Worm (Caenorhabditis elegans) whole organism, early embryonic: ENCODE results near the gene ZC506.1.

Experiments
- B0310.2 ChIP-seq: sonication (generic microtip); optimal IDR thresholded peaks from 2 replicates; lab custom pipeline; 2016; ENCODE audit warnings: mild to moderate bottlenecking, missing genetic modification characterization, missing compliant biosample characterization
- F13C5.2 ChIP-seq: sonication (generic microtip); optimal IDR thresholded peaks from 2 replicates; lab custom pipeline; 2017; ENCODE audit warnings: mild to moderate bottlenecking, missing genetic modification characterization, inconsistent platforms, missing compliant biosample characterization
- aly-1 ChIP-seq: sonication (generic microtip); optimal IDR thresholded peaks from 2 replicates; lab custom pipeline; 2016; ENCODE audit warnings: missing genetic modification characterization, missing compliant biosample characterization
- ama-1 ChIP-seq: fragments of 150-350 bp; optimal IDR thresholded peaks from 2 replicates; lab custom pipeline; 2014
- ceh-13 ChIP-seq: fragments of 200-800 bp; sonication (Bioruptor generic); optimal IDR thresholded peaks from 2 replicates; lab custom pipeline; 2018; ENCODE audit warnings: mild to moderate bottlenecking, missing genetic modification characterization, missing compliant biosample characterization
- ceh-36 ChIP-seq: sonication (generic microtip); optimal IDR thresholded peaks from 2 replicates; lab custom pipeline; 2016; ENCODE audit warnings: missing genetic modification characterization, inconsistent platforms, missing compliant biosample characterization
- ets-7 ChIP-seq: sonication (generic microtip); optimal IDR thresholded peaks from 2 replicates; lab custom pipeline; 2016; ENCODE audit warnings: missing genotype, missing genetic modification characterization, missing compliant biosample characterization
- flt-1 ChIP-seq: fragments of 200-800 bp; sonication (Bioruptor generic); IDR thresholded peaks from 2 replicates; pipeline ENCODE4 v1.3.6; 2022; ENCODE audit warnings: missing genetic modification characterization, missing compliant biosample characterization
- hmbx-1 ChIP-seq: sonication (generic microtip); optimal IDR thresholded peaks from 2 replicates; lab custom pipeline; 2016; ENCODE audit warnings: mild to moderate bottlenecking, missing genetic modification characterization, missing compliant biosample characterization
- hmg-4 ChIP-seq: fragments of 200-800 bp; sonication (Bioruptor generic); optimal IDR thresholded peaks from 2 replicates; lab custom pipeline; 2018; ENCODE audit warnings: mild to moderate bottlenecking, missing genetic modification characterization, missing compliant biosample characterization
- hnd-1 ChIP-seq: sonication (generic microtip); optimal IDR thresholded peaks from 2 replicates; lab custom pipeline; 2016; ENCODE audit warnings: missing genetic modification characterization, missing compliant biosample characterization
- pes-1 ChIP-seq: fragments of 200-800 bp; sonication (Bioruptor generic); IDR thresholded peaks from 2 replicates; pipeline ENCODE4 v1.3.6; 2022; ENCODE audit warnings: missing genetic modification reagents, missing genetic modification characterization, missing compliant biosample characterization
- scrt-1 ChIP-seq: fragments of 200-800 bp; sonication (Bioruptor generic); IDR thresholded peaks from 2 replicates; pipeline ENCODE4 v1.3.6; 2022; ENCODE audit warnings: missing genetic modification characterization, missing compliant biosample characterization
- sea-1 ChIP-seq: fragments of 200-800 bp; sonication (Bioruptor generic); conservative IDR thresholded peaks from 2 replicates; pipeline ENCODE4 v1.3.6; 2022; ENCODE audit warnings: missing genetic modification characterization, missing compliant biosample characterization
- tbx-11 ChIP-seq: fragments of 200-800 bp; sonication (Bioruptor generic); IDR thresholded peaks from 2 replicates; pipeline ENCODE4 v1.3.6; 2022; ENCODE audit warnings: missing genetic modification characterization, missing compliant biosample characterization
- tbx-37 ChIP-seq: fragments of 200-800 bp; sonication (Bioruptor generic); conservative IDR thresholded peaks from 2 replicates; pipeline ENCODE4 v1.3.6; 2022; ENCODE audit warnings: missing genetic modification reagents, missing genetic modification characterization, missing compliant biosample characterization
- tra-4 ChIP-seq: sonication (generic microtip); optimal IDR thresholded peaks from 2 replicates; lab custom pipeline; 2017; ENCODE audit warnings: missing genetic modification characterization, missing compliant biosample characterization

The ZC506.1 gene

DNA sequence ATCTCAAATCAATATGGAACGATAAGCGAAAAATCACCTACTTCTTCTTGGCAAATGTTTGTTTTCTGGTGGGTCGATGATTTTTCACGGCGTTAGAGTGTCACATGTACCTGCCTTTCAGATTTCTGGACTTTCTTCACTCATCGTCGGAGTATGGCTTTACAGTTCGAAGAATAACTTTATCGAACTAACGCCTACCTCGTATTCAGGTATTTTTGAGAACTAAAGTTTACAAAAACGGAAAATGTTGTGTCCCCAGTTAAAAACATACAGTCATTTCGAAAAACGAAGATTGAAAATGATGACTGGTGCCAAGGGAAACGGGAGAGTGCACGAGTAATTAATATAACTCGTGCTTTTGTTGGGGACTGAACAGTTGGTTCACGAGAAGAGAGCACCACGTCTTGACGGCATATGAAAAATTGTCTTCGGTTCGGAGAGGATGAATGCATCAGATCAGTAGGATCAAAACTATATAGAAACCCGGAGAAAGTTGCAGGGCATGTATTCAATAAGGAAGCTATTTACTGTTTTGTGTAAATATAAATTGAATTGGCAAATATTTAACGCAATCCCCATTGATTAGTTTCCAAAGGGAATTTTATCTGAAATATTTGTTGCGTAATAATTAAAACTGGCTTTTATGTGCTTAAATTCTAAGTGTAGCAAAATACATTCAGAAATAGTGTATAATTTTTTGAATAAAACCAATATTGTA is 25.3 kb upstream of the ZC506.1 start:
- TF ChIP-seq ceh-36 (tag; lab: Kevin White, UChicago) = no peak
- TF ChIP-seq tbx-37 (GFP tag; lab: Robert Waterston, UW) = no peak
- no peak for TF ChIP-seq B0310.2 (tag; lab: Kevin White, UChicago)
- TF ChIP-seq scrt-1 (GFP tag; lab: Robert Waterston, UW) = no peak
- no peak for TF ChIP-seq hnd-1 (tag; lab: Kevin White, UChicago)
- no peak for TF ChIP-seq hmbx-1 (tag; lab: Kevin White, UChicago)
- TF ChIP-seq aly-1 (tag; lab: Kevin White, UChicago) = no peak
- no peak for TF ChIP-seq tbx-11 (GFP tag; lab: Robert Waterston, UW)

DNA sequence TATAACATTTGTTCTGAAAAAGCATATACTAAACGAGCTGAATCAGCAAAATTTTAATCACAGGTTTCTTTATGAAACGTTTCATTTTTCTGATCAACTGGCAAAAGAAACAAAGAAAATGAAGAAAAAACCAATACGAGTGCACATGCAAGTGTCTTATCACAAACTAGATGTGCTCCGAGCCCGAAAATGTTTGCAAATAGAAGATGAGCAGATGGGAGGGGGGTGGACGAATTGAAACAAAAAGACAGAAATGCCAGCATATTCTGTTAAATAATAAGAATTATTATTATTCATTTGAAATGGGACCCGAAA is 24.8 kb upstream of the ZC506.1 start:
- no peak for TF ChIP-seq scrt-1 (GFP tag; lab: Robert Waterston, UW)
- TF ChIP-seq ceh-36 (tag; lab: Kevin White, UChicago) = no peak
- TF ChIP-seq pes-1 (GFP tag; lab: Robert Waterston, UW) = no peak
- TF ChIP-seq sea-1 (GFP tag; lab: Robert Waterston, UW) = no peak
- TF ChIP-seq hmbx-1 (tag; lab: Kevin White, UChicago) = no peak
- TF ChIP-seq hmg-4 (GFP tag; lab: Kevin White, UChicago) = no peak
- TF ChIP-seq tbx-37 (GFP tag; lab: Robert Waterston, UW) = no peak
- no peak for TF ChIP-seq hnd-1 (tag; lab: Kevin White, UChicago)

DNA sequence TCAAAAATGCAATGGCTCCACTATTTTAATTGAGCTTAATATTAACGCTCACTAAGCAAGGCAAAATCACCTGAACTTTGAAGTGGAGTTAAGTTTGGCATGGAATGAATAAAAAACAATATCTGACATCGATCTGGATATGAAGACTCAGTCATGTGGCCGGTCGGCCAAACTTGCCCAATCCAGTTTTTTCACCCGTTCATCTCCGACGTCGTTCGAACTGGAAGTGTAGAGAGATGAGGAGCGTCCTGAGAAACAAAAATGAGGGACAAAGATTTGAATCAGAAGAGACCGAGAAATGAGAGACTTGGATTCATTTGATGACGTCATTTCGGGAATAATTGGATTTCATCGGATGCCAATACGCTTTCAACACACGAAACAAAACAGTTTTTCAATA is 20.7 kb upstream of the ZC506.1 start:
- no peak for TF ChIP-seq hmbx-1 (tag; lab: Kevin White, UChicago)
- TF ChIP-seq ets-7 = no peak
- TF ChIP-seq scrt-1 (GFP tag; lab: Robert Waterston, UW) = no peak
- no peak for TF ChIP-seq F13C5.2 (tag; lab: Kevin White, UChicago)
- TF ChIP-seq pes-1 (GFP tag; lab: Robert Waterston, UW) = no peak
- no peak for TF ChIP-seq ama-1 (lab: Kevin White, UChicago)
- no peak for TF ChIP-seq aly-1 (tag; lab: Kevin White, UChicago)
- no peak for TF ChIP-seq flt-1 (GFP tag; lab: Robert Waterston, UW)
- TF ChIP-seq ceh-36 (tag; lab: Kevin White, UChicago) = no peak
- TF ChIP-seq tbx-11 (GFP tag; lab: Robert Waterston, UW) = no peak
- TF ChIP-seq ceh-13 (GFP tag; lab: Kevin White, UChicago) = no peak
- no peak for TF ChIP-seq sea-1 (GFP tag; lab: Robert Waterston, UW)
- no peak for TF ChIP-seq tra-4 (tag; lab: Kevin White, UChicago)
- no peak for TF ChIP-seq hmg-4 (GFP tag; lab: Kevin White, UChicago)
- no peak for TF ChIP-seq tbx-37 (GFP tag; lab: Robert Waterston, UW)
- no peak for TF ChIP-seq hnd-1 (tag; lab: Kevin White, UChicago)
- no peak for TF ChIP-seq B0310.2 (tag; lab: Kevin White, UChicago)

DNA sequence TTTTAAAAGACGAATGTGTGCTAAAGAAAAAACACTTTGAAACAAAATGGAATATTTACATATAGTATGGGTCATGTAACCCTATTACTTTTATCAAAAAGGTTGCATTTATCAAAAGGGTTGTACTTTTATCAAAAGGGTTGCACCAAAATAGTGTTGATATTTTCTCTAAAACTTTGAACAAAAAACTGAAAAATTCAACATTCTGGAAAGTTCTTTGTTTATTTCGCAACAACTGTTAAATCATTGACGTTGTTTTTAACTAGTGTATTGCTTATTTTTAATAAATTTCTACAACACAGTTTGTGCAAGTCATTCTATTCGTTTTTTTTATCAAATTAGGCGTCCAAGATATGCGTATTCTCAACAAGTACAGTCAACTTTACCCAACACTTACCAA is 20.2 kb upstream of the ZC506.1 start, which contains the start of the genes C17G1.5 and C17G1.14:
TSS of gene C17G1.5 (plus strand) at position 266 of the 400 bp plus-strand sequence.
TSS of gene C17G1.14 (plus strand) at position 277 of the 400 bp plus-strand sequence.
- TF ChIP-seq aly-1 (tag; lab: Kevin White, UChicago) (no peak), ceh-13 (GFP tag; lab: Kevin White, UChicago) (no peak), sea-1 (GFP tag; lab: Robert Waterston, UW) (no peak)

DNA sequence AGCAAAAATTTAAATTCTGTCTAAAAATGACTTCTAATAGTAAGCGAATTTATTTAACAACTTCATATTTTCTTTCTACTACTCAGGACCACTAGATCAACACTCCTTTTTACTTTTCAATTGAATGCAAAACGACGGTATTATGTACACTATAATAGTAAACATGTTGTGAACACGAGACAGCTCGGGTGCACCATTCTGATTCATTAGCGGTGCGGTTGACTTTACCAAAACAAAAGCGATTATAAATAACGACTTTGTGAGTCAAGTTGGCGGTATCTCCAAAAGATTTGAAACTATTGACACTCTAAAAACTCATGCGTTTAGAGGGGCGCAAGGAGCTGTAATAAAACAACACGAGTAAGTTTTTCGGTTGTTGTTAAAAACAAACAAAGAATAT is 18.2 kb upstream of the ZC506.1 start:
- TF ChIP-seq tbx-11 (GFP tag; lab: Robert Waterston, UW) = no peak
- TF ChIP-seq B0310.2 (tag; lab: Kevin White, UChicago) = no peak
- no peak for TF ChIP-seq hmbx-1 (tag; lab: Kevin White, UChicago)
- TF ChIP-seq flt-1 (GFP tag; lab: Robert Waterston, UW) = no peak
- no peak for TF ChIP-seq hmg-4 (GFP tag; lab: Kevin White, UChicago)

DNA sequence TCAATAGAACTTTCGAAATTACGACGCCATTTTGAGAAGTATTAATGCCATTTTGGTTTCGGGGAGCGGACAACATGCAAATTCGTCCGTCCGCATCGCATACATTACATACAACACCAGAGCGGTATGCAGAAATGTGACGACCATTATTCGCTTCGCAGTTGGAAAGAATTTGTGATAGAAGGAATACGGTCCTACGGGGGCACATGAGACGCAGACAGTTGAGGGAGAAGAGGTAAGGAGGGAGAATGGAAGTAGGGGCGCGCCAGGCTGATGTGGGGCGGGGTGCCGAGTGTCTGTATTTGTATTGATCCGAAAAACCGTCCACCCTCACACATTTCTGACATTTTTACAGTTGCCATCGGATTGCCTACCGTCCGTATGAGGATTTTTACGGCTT is 17.4 kb upstream of the ZC506.1 start:
- no peak for TF ChIP-seq F13C5.2 (tag; lab: Kevin White, UChicago)
- no peak for TF ChIP-seq pes-1 (GFP tag; lab: Robert Waterston, UW)
- no peak for TF ChIP-seq ets-7
- TF ChIP-seq tbx-11 (GFP tag; lab: Robert Waterston, UW) = no peak
- TF ChIP-seq ceh-13 (GFP tag; lab: Kevin White, UChicago) = no peak
- no peak for TF ChIP-seq ceh-36 (tag; lab: Kevin White, UChicago)
- no peak for TF ChIP-seq hnd-1 (tag; lab: Kevin White, UChicago)
- TF ChIP-seq ama-1 (lab: Kevin White, UChicago) = no peak
- TF ChIP-seq hmbx-1 (tag; lab: Kevin White, UChicago) = no peak
- no peak for TF ChIP-seq B0310.2 (tag; lab: Kevin White, UChicago)
- TF ChIP-seq scrt-1 (GFP tag; lab: Robert Waterston, UW) = no peak
- TF ChIP-seq tbx-37 (GFP tag; lab: Robert Waterston, UW) = no peak
- no peak for TF ChIP-seq hmg-4 (GFP tag; lab: Kevin White, UChicago)
- no peak for TF ChIP-seq flt-1 (GFP tag; lab: Robert Waterston, UW)
- TF ChIP-seq aly-1 (tag; lab: Kevin White, UChicago) = no peak
- no peak for TF ChIP-seq tra-4 (tag; lab: Kevin White, UChicago)
- no peak for TF ChIP-seq sea-1 (GFP tag; lab: Robert Waterston, UW)

DNA sequence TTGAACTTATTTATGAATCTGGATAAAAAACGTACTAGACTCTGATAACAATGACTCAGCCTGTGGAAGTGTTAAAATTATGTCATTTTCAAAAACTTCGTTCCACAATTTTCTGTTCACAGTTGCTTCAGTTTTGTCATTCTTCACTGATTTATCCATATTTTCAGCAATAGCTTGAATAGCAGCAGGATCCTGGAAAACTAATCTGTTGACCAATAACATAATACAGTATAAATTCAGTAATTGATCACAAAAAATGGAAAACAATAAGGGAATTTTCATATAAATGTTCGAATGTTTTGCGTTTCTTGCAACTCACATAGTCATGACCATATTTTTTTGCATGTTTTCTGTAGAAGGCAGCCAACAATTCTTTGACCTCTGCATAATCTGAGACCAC is 10.2 kb upstream of the ZC506.1 start:
- TF ChIP-seq B0310.2 (tag; lab: Kevin White, UChicago) (no peak), hmg-4 (GFP tag; lab: Kevin White, UChicago) (no peak), ceh-13 (GFP tag; lab: Kevin White, UChicago) (no peak), ama-1 (lab: Kevin White, UChicago) (no peak), hmbx-1 (tag; lab: Kevin White, UChicago) (no peak), tbx-37 (GFP tag; lab: Robert Waterston, UW) (no peak), aly-1 (tag; lab: Kevin White, UChicago) (no peak), tra-4 (tag; lab: Kevin White, UChicago) (no peak), sea-1 (GFP tag; lab: Robert Waterston, UW) (no peak), ceh-36 (tag; lab: Kevin White, UChicago) (no peak), tbx-11 (GFP tag; lab: Robert Waterston, UW) (no peak), F13C5.2 (tag; lab: Kevin White, UChicago) (no peak)
